Worm (Caenorhabditis elegans): ENCODE results near the gene F42A10.7.

The F42A10.7 gene

DNA sequence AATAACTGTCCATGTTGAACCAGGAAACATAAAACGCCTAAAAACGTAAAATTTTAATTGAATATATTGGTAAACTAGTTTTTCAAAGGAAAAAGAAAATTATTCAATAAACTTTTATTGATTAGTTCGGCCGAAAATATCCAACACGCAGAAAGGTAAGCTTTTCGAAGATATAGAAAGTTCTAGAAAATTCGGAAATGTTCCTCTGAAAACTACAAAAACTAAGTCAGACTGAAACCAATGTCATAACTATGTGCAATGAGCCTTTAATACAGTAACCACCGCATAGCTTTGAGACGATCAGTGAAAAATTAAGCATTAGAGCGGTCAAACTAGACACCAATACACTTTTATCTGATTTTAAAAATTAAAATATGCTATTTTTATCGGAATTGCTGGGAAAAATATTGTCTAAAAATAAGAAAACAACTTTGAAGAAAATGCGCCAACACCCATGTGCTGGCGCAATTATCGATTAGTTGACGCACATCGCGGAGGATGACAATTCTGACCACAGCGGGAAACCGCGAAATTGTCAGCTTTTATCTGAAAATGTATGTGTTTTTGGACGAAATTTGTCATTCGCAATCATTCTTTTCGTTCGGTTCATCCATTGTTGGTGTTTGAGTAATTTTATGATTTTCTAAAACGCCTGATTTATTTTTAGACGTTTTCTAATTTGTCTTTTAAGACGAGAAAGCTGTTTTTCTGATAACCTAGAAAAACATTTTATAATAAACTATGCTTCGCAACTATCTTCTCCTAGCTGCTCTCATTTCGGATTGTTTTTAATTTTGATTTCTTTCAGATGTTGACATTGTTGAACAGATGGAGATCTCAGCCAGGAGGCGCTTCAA lies 20.1 kb upstream of the F42A10.7 start, which contains the start of the genes C23G10.7 and rpn-2 (continued):
- TF ChIP-seq atf-7 (tag; optimal IDR thresholded peaks at IDR 0.05) (no peak), F55B11.4 (tag; optimal IDR thresholded peaks at IDR 0.05; ENCODE audit: borderline replicate concordance, insufficient read depth) (no peak), zfh-2 (GFP tag; conservative IDR thresholded peaks at IDR 0.05) (no peak), snpc-1.3 (tag; optimal IDR thresholded peaks at IDR 0.05; ENCODE audit: insufficient read depth) (no peak), nhr-120 (GFP tag; IDR thresholded peaks at IDR 0.05) (no peak), ZK185.1 (tag; optimal IDR thresholded peaks at IDR 0.05; ENCODE audit: poor library complexity, severe bottlenecking) (no peak), B0261.1 (tag; optimal IDR thresholded peaks at IDR 0.05) (no peak), B0035.1 (tag; optimal IDR thresholded peaks at IDR 0.05) (no peak), hmg-20 (GFP tag; IDR thresholded peaks at IDR 0.05) (no peak), lin-35 (GFP tag; optimal IDR thresholded peaks at IDR 0.05) (peak in 1 of 3 experiments; percentile 80), aptf-2 (GFP tag; conservative IDR thresholded peaks at IDR 0.05) (no peak), pha-4 (tag; optimal IDR thresholded peaks at IDR 0.05) (no peak), athp-1 (tag; optimal IDR thresholded peaks at IDR 0.05) (peak; percentile 41), tbp1 (GFP tag; optimal IDR thresholded peaks at IDR 0.05) (peak; percentile 42), ceh-91 (GFP tag; IDR thresholded peaks at IDR 0.05) (peak; percentile 60), B0336.3 (GFP tag; IDR thresholded peaks at IDR 0.05) (peak; percentile 83; the same call in 1 of the 2 replicates), egl-18 (GFP tag; IDR thresholded peaks at IDR 0.05) (no peak), lsy-27 (tag; optimal IDR thresholded peaks at IDR 0.05; ENCODE audit: borderline replicate concordance, insufficient read depth) (no peak), snpc-1.1 (tag; optimal IDR thresholded peaks at IDR 0.05; ENCODE audit: insufficient read depth) (peak; percentile 51), F10E7.11 (tag; optimal IDR thresholded peaks at IDR 0.05) (no peak), hlh-12 (tag; optimal IDR thresholded peaks at IDR 0.05) (no peak), rec-8 (tag; optimal IDR thresholded peaks at IDR 0.05) (no peak), C06A6.2 (GFP tag; conservative IDR thresholded peaks at IDR 0.05) (no peak), Y95B8A.8 (GFP tag; IDR thresholded peaks at IDR 0.05) (no peak; the same call in 1 of the 2 replicates), sdz-38 (tag; optimal IDR thresholded peaks at IDR 0.05) (no peak), dox-1 (GFP tag; IDR thresholded peaks at IDR 0.05) (peak; percentile 89), F57A8.1 (GFP tag; optimal IDR thresholded peaks at IDR 0.05) (no peak), ceh-58 (GFP tag; IDR thresholded peaks at IDR 0.05) (no peak), lsl-1 (GFP tag; optimal IDR thresholded peaks at IDR 0.05) (peak; percentile 94), sptf-2 (GFP tag; optimal IDR thresholded peaks at IDR 0.05) (no peak), tbx-9 (tag; optimal IDR thresholded peaks at IDR 0.05; ENCODE audit: borderline replicate concordance) (no peak), unc-62 (GFP tag; optimal IDR thresholded peaks at IDR 0.05) (no peak), chd-7 (tag; optimal IDR thresholded peaks at IDR 0.05) (no peak), ztf-6 (GFP tag; IDR thresholded peaks at IDR 0.05) (no peak), aptf-3 (GFP tag; IDR thresholded peaks at IDR 0.05) (no peak), ceh-100 (GFP tag; IDR thresholded peaks at IDR 0.05) (no peak), gei-17 (GFP tag; optimal IDR thresholded peaks at IDR 0.05) (no peak), ztf-28 (GFP tag; IDR thresholded peaks at IDR 0.05) (no peak), ztf-25 (GFP tag; IDR thresholded peaks at IDR 0.05) (no peak), lag-1 (GFP tag; IDR thresholded peaks at IDR 0.05) (no peak), ztf-18 (tag; optimal IDR thresholded peaks at IDR 0.05) (peak; percentile 97), nfyb-1 (GFP tag; IDR thresholded peaks at IDR 0.05) (no peak), somi-1 (GFP tag; optimal IDR thresholded peaks at IDR 0.05) (no peak), cebp-2 (GFP tag; IDR thresholded peaks at IDR 0.05) (no peak), F57C9.4 (tag; optimal IDR thresholded peaks at IDR 0.05) (no peak), zim-3 (tag; optimal IDR thresholded peaks at IDR 0.05) (no peak)

Measured in whole organism, young adult.